Worm (Caenorhabditis elegans): ENCODE measurements around the gene aaim-1.

The aaim-1 gene

ce11 chrX:6553634-6554033 lies 8.6 kb downstream of the aaim-1 start:
- no peak for TF ChIP-seq dsc-1 (tag; optimal IDR thresholded peaks at IDR 0.05)
- no peak for TF ChIP-seq blmp-1 (tag; optimal IDR thresholded peaks at IDR 0.05)
- no peak for TF ChIP-seq ces-1 (GFP tag; optimal IDR thresholded peaks at IDR 0.05)
- no peak for TF ChIP-seq elt-2 (tag; optimal IDR thresholded peaks at IDR 0.05)
- no peak for TF ChIP-seq pax-3 (tag; optimal IDR thresholded peaks at IDR 0.05)
- no peak for TF ChIP-seq lin-39 (tag; optimal IDR thresholded peaks at IDR 0.05)

DNA sequence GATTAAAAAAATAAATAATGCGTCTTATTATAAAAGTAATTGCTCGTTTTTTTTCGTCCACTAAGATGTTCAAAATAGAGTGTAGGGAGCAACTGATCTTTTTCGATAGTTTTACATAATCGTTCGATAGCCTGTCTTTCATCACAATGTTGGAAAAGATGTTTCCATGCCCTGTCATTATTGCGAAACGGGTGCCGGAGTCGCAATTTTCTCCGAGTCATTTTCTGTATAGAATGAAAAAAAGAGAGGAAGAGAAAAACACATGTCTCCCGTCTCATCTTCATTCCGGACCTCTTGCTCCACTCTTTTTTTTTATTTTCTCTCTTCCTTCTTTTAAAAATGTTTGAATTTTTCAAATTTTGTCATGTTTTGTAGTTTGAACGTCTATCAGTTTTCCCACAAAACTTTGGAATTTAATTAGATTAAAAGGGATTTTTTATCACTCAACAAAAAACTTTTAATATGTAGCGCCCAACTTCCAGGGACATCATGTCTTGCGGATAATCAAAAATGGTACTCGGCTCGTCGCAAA lies 9.4 kb downstream of the aaim-1 start, which contains the start of gene svh-2:
Gene svh-2 (plus strand): TSS at position 482 of the 532 bp plus-strand sequence.
- no peak for TF ChIP-seq unc-62 (GFP tag; optimal IDR thresholded peaks at IDR 0.05)
- TF ChIP-seq rnt-1 (tag; optimal IDR thresholded peaks at IDR 0.05) = peak; percentile 43
- no peak for TF ChIP-seq swsn-7 (tag; optimal IDR thresholded peaks at IDR 0.05)
- no peak for TF ChIP-seq efl-3 (GFP tag; optimal IDR thresholded peaks at IDR 0.05)
- no peak for TF ChIP-seq ets-5 (GFP tag; IDR thresholded peaks at IDR 0.05)
- peak; percentile 41 for TF ChIP-seq dsc-1 (tag; optimal IDR thresholded peaks at IDR 0.05)
- TF ChIP-seq nhr-19 (GFP tag; conservative IDR thresholded peaks at IDR 0.05) = no peak
- peak in 1 of 2 experiments; percentile 0 for TF ChIP-seq lsy-2 (tag; optimal IDR thresholded peaks at IDR 0.05)
- no peak for TF ChIP-seq jun-1 (tag; optimal IDR thresholded peaks at IDR 0.05)
- peak; percentile 50 for TF ChIP-seq lin-14 (GFP tag; optimal IDR thresholded peaks at IDR 0.05)
- no peak for TF ChIP-seq lin-39 (tag; optimal IDR thresholded peaks at IDR 0.05)
- peak; percentile 2 for TF ChIP-seq nhr-71 (tag; optimal IDR thresholded peaks at IDR 0.05)
- peak in 1 of 3 experiments; percentile 3 for TF ChIP-seq ceh-82 (tag; optimal IDR thresholded peaks at IDR 0.05)
- no peak for TF ChIP-seq pag-3 (tag; optimal IDR thresholded peaks at IDR 0.05; ENCODE audit: borderline replicate concordance, insufficient read depth)

ce11 chrX:6551679-6552078 lies 10.5 kb downstream of the aaim-1 start:
- TF ChIP-seq nhr-20 (tag; optimal IDR thresholded peaks at IDR 0.05) (peak; percentile 6), elt-2 (tag; optimal IDR thresholded peaks at IDR 0.05) (peak; percentile 60), Y116A8C.19 (tag; optimal IDR thresholded peaks at IDR 0.05; ENCODE audit: borderline replicate concordance) (no peak), fkh-8 (tag; optimal IDR thresholded peaks at IDR 0.05) (no peak), mep-1 (tag; optimal IDR thresholded peaks at IDR 0.05) (no peak), ces-1 (GFP tag; optimal IDR thresholded peaks at IDR 0.05) (no peak), ceh-82 (tag; optimal IDR thresholded peaks at IDR 0.05) (no peak), nhr-12 (tag; optimal IDR thresholded peaks at IDR 0.05) (no peak), lin-35 (GFP tag; optimal IDR thresholded peaks at IDR 0.05) (peak in 1 of 2 experiments; percentile 8), jun-1 (tag; optimal IDR thresholded peaks at IDR 0.05) (peak; percentile 1), unc-62 (GFP tag; optimal IDR thresholded peaks at IDR 0.05) (no peak)

DNA sequence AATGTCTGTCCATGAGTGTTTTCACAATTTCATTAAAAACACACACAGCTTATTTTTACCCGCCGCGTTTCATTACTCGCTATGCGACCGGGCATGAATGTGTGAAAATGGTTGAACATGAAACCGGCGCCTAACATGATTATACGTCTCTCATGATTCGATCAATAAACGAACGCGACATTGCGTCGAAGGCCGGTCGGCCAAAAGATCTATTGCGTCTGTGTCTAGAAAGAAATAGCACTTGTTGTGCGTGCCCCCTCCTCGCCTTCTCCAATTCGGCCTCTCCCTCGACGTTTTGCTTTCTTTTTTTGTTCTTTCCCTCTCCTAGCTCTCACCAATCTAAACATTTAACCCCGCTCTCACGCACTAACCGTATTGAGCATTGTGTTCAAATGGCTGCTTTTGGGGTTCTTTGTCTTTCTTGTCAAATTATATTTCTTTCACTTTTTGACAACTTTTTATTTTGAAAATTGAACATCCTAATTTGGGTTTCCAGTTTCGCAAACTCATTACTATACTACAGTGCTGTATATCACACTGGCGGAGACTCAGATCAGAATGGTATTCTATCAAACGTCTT lies 11.1 kb downstream of the aaim-1 start:
- no peak for TF ChIP-seq ztf-4 (tag; optimal IDR thresholded peaks at IDR 0.05)
- TF ChIP-seq snu-23 (GFP tag; optimal IDR thresholded peaks at IDR 0.05) = peak; percentile 46
- TF ChIP-seq lin-14 (GFP tag; optimal IDR thresholded peaks at IDR 0.05) = peak; percentile 65
- TF ChIP-seq blmp-1 (tag; optimal IDR thresholded peaks at IDR 0.05) = peak; percentile 50
- TF ChIP-seq xbp-1 (tag; optimal IDR thresholded peaks at IDR 0.05) = peak; percentile 10
- TF ChIP-seq snpc-4 (tag; optimal IDR thresholded peaks at IDR 0.05) = no peak
- no peak for TF ChIP-seq efl-1 (optimal IDR thresholded peaks at IDR 0.05)
- peak in 1 of 2 experiments; percentile 77 for TF ChIP-seq efl-1 (GFP tag; optimal IDR thresholded peaks at IDR 0.05 in 1 of 2)
- TF ChIP-seq hlh-17 (GFP tag; optimal IDR thresholded peaks at IDR 0.05; ENCODE audit: borderline replicate concordance) = no peak
- peak; percentile 9 for TF ChIP-seq nhr-71 (tag; optimal IDR thresholded peaks at IDR 0.05)
- TF ChIP-seq unc-30 (tag; optimal IDR thresholded peaks at IDR 0.05) = no peak
- no peak for TF ChIP-seq sptf-1 (tag; optimal IDR thresholded peaks at IDR 0.05)
- TF ChIP-seq fos-1 (tag; optimal IDR thresholded peaks at IDR 0.05) = no peak
- TF ChIP-seq ceh-8 (GFP tag; optimal IDR thresholded peaks at IDR 0.05) = no peak
- TF ChIP-seq nhr-76 (tag; optimal IDR thresholded peaks at IDR 0.05) = no peak
- peak; percentile 10 for TF ChIP-seq nhr-85 (tag)
- TF ChIP-seq fkh-4 (tag; optimal IDR thresholded peaks at IDR 0.05; ENCODE audit: borderline replicate concordance) = no peak
- no peak for TF ChIP-seq efl-3 (GFP tag; optimal IDR thresholded peaks at IDR 0.05)
- no peak for TF ChIP-seq tbx-2 (tag; optimal IDR thresholded peaks at IDR 0.05)
- TF ChIP-seq nhr-47 (tag; optimal IDR thresholded peaks at IDR 0.05) = peak; percentile 8
- no peak for TF ChIP-seq lsy-2 (tag; optimal IDR thresholded peaks at IDR 0.05)
- no peak for TF ChIP-seq F16B12.6 (tag; optimal IDR thresholded peaks at IDR 0.05)
- no peak for TF ChIP-seq C34B4.2 (tag; optimal IDR thresholded peaks at IDR 0.05)

All from whole organism, L1 larva.